Worm (Caenorhabditis elegans): ENCODE data around the gene dsl-6.

dsl-6 gene

DNA sequence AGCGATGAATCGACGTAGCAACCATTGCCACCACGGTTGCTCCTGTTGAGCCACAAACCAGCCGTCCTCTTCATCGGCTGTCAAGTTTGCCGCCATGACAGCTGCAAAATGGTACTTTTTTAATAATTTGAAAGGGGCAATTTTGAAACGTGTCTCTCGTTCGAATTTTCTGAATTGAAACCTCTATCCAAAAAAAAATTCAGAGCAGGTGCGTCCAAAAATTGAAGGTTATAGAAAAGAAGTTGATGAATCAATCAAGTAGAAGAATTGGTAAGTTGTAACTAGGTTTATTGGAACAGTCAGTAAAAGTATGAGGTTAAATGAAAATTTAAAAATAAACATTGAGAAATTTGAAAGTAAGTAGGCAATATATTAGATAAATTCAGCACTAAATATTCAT lies 36.7 kb downstream of the dsl-6 start, which contains the start of gene T01G1.4:
TSS of gene T01G1.4 (minus strand) at position 101 of the 400 bp plus-strand sequence.
- TF ChIP-seq ceh-36 (tag; optimal IDR thresholded peaks at IDR 0.05) (no peak), ama-1 (optimal IDR thresholded peaks at IDR 0.05) (no peak), hmg-4 (GFP tag; optimal IDR thresholded peaks at IDR 0.05) (no peak), F13C5.2 (tag; optimal IDR thresholded peaks at IDR 0.05) (no peak), ceh-13 (GFP tag; optimal IDR thresholded peaks at IDR 0.05) (no peak), sea-1 (GFP tag; conservative IDR thresholded peaks at IDR 0.05) (no peak), ets-7 (tag; optimal IDR thresholded peaks at IDR 0.05) (no peak), scrt-1 (GFP tag; IDR thresholded peaks at IDR 0.05) (no peak), aly-1 (tag; optimal IDR thresholded peaks at IDR 0.05) (no peak), pes-1 (GFP tag; IDR thresholded peaks at IDR 0.05) (no peak), tbx-11 (GFP tag; IDR thresholded peaks at IDR 0.05) (no peak), hnd-1 (tag; optimal IDR thresholded peaks at IDR 0.05) (no peak), B0310.2 (tag; optimal IDR thresholded peaks at IDR 0.05) (no peak), tbx-37 (GFP tag; conservative IDR thresholded peaks at IDR 0.05) (no peak), flt-1 (GFP tag; IDR thresholded peaks at IDR 0.05) (no peak)

DNA sequence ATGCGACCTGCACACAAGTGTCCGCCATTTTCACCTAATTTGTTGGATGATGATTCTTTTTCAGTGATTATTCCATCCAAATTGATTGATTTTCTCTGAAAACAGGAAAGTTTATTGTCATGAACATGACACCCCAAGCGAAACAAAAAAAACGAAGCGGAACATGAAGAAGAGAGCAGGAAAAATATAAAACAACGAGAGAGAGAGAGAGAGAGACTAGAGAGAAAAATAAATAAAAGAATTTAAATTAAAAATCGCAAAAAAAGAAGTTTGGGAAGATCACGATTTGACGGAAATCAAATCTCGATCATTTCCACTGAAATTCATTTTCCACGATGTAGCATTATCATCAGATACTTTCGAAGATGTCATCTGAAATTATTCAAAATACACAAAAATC lies 38.3 kb downstream of the dsl-6 start, which contains the start of gene klp-12:
TSS of gene klp-12 (minus strand) at position 101 of the 400 bp plus-strand sequence.
- TF ChIP-seq F13C5.2 (tag; optimal IDR thresholded peaks at IDR 0.05) (no peak), flt-1 (GFP tag; IDR thresholded peaks at IDR 0.05) (no peak), sea-1 (GFP tag; conservative IDR thresholded peaks at IDR 0.05) (no peak), ets-7 (tag; optimal IDR thresholded peaks at IDR 0.05) (no peak), ceh-13 (GFP tag; optimal IDR thresholded peaks at IDR 0.05) (no peak), tra-4 (tag; optimal IDR thresholded peaks at IDR 0.05) (no peak), scrt-1 (GFP tag; IDR thresholded peaks at IDR 0.05) (no peak), pes-1 (GFP tag; IDR thresholded peaks at IDR 0.05) (no peak), tbx-37 (GFP tag; conservative IDR thresholded peaks at IDR 0.05) (no peak), hmg-4 (GFP tag; optimal IDR thresholded peaks at IDR 0.05) (no peak), hnd-1 (tag; optimal IDR thresholded peaks at IDR 0.05) (no peak), ama-1 (optimal IDR thresholded peaks at IDR 0.05) (no peak), hmbx-1 (tag; optimal IDR thresholded peaks at IDR 0.05) (no peak), ceh-36 (tag; optimal IDR thresholded peaks at IDR 0.05) (no peak)

DNA sequence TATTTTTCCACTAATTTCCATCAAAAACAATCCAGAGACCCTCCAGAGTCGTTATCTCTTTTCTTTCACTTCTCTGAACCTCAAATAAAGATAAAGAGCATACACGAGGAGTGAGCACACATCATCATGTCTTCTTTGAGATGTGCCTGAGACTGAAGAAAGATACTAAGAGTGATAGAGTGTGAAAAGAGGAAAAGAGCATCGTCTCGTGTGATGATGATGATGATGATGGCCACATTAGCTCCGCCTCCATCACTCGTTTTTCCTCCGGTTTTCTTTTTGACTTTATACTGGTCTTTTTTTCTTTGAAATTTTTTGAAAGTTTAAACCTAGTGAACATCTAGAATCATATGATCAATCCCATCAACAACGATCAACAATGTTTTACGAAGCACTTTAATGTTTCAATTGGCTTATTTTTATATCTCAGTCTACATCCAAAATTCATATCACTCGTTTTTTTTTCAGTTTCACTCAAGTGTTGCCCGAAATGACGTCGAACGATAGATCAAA lies 44.1 kb downstream of the dsl-6 start, which contains the start of gene T01G1.2:
TSS of gene T01G1.2 (plus strand) at position 463 of the 513 bp plus-strand sequence.
- TF ChIP-seq ceh-36 (tag; optimal IDR thresholded peaks at IDR 0.05) (no peak), hnd-1 (tag; optimal IDR thresholded peaks at IDR 0.05) (no peak), sea-1 (GFP tag; conservative IDR thresholded peaks at IDR 0.05) (no peak), hmg-4 (GFP tag; optimal IDR thresholded peaks at IDR 0.05) (no peak), pes-1 (GFP tag; IDR thresholded peaks at IDR 0.05) (no peak), B0310.2 (tag; optimal IDR thresholded peaks at IDR 0.05) (no peak), tbx-37 (GFP tag; conservative IDR thresholded peaks at IDR 0.05) (no peak), flt-1 (GFP tag; IDR thresholded peaks at IDR 0.05) (no peak), ets-7 (tag; optimal IDR thresholded peaks at IDR 0.05) (no peak), aly-1 (tag; optimal IDR thresholded peaks at IDR 0.05) (no peak), tbx-11 (GFP tag; IDR thresholded peaks at IDR 0.05) (no peak), hmbx-1 (tag; optimal IDR thresholded peaks at IDR 0.05) (no peak), F13C5.2 (tag; optimal IDR thresholded peaks at IDR 0.05) (no peak), ama-1 (optimal IDR thresholded peaks at IDR 0.05) (no peak), scrt-1 (GFP tag; IDR thresholded peaks at IDR 0.05) (no peak), ceh-13 (GFP tag; optimal IDR thresholded peaks at IDR 0.05) (no peak), tra-4 (tag; optimal IDR thresholded peaks at IDR 0.05) (no peak)

DNA sequence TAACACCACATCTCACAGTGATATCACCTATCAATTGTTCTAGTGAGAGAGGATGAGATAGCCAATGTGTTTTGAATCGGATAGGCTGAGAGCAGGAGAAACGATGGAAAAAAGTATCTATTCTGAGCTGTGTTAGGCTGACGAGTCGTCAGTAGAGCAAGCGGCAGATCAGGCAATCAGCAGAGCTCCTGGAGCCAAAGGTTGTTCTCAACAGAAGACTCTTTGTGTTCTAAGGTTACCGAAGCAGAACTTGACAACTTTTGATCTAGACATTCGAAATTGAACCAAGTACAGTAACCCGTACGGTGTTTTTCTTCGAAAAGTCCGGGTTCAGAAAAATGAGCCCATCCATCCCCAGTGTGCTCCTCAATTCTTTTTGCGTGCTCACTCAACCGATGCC lies 45.3 kb downstream of the dsl-6 start:
- TF ChIP-seq tra-4 (tag; optimal IDR thresholded peaks at IDR 0.05): no peak
- TF ChIP-seq scrt-1 (GFP tag; IDR thresholded peaks at IDR 0.05): no peak
- no peak for TF ChIP-seq pes-1 (GFP tag; IDR thresholded peaks at IDR 0.05)
- no peak for TF ChIP-seq flt-1 (GFP tag; IDR thresholded peaks at IDR 0.05)
- no peak for TF ChIP-seq hmg-4 (GFP tag; optimal IDR thresholded peaks at IDR 0.05)
- no peak for TF ChIP-seq ceh-36 (tag; optimal IDR thresholded peaks at IDR 0.05)
- TF ChIP-seq ets-7 (tag; optimal IDR thresholded peaks at IDR 0.05): no peak

DNA sequence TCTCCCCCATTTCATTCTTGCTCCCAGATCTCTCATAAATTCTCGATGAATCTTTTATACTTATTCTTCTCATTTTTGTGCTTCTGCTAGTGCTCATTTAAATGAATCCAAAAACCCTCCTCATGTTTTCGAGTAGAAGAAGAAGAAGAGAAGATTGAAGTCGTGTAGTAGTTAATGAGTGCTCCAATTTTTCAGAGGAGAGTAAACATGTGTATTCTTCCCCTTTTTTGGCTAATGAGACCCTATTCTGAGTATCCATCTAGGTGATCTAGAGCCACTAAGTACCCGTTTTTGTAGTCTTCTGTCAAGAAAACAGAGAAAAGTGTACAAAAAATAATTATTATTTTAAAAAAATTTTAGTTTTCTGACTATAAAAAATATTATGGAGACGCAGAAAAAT lies 46.6 kb downstream of the dsl-6 start:
- TF ChIP-seq tra-4 (tag; optimal IDR thresholded peaks at IDR 0.05): no peak
- TF ChIP-seq hmg-4 (GFP tag; optimal IDR thresholded peaks at IDR 0.05): no peak
- no peak for TF ChIP-seq B0310.2 (tag; optimal IDR thresholded peaks at IDR 0.05)
- TF ChIP-seq tbx-11 (GFP tag; IDR thresholded peaks at IDR 0.05): no peak
- no peak for TF ChIP-seq hmbx-1 (tag; optimal IDR thresholded peaks at IDR 0.05)
- TF ChIP-seq ceh-36 (tag; optimal IDR thresholded peaks at IDR 0.05): no peak
- no peak for TF ChIP-seq aly-1 (tag; optimal IDR thresholded peaks at IDR 0.05)
- no peak for TF ChIP-seq F13C5.2 (tag; optimal IDR thresholded peaks at IDR 0.05)
- no peak for TF ChIP-seq sea-1 (GFP tag; conservative IDR thresholded peaks at IDR 0.05)
- TF ChIP-seq ama-1 (optimal IDR thresholded peaks at IDR 0.05): no peak
- TF ChIP-seq scrt-1 (GFP tag; IDR thresholded peaks at IDR 0.05): no peak
- no peak for TF ChIP-seq flt-1 (GFP tag; IDR thresholded peaks at IDR 0.05)
- no peak for TF ChIP-seq ceh-13 (GFP tag; optimal IDR thresholded peaks at IDR 0.05)
- TF ChIP-seq ets-7 (tag; optimal IDR thresholded peaks at IDR 0.05): no peak
- TF ChIP-seq hnd-1 (tag; optimal IDR thresholded peaks at IDR 0.05): no peak
- no peak for TF ChIP-seq pes-1 (GFP tag; IDR thresholded peaks at IDR 0.05)

DNA sequence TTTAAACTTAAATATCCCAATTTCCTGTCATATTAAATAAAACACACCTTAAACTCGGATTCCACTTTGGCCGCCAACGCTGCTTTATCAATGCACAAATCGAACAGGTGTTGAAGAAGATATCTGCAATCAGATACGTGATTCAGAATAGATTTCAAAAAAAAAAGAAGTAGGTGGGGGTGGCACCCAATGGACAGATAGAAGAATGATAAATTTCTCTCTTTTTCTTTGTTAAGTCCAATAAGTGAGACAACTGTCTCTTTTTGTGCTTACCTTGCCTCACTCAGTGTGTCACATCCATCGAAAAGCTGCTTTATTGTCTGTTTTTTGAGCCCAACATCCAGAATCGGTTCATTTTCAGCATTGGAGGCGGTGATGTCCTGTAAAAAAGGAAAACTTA lies 47.3 kb downstream of the dsl-6 start:
- TF ChIP-seq hnd-1 (tag; optimal IDR thresholded peaks at IDR 0.05) (no peak), ama-1 (optimal IDR thresholded peaks at IDR 0.05) (no peak), pes-1 (GFP tag; IDR thresholded peaks at IDR 0.05) (no peak), F13C5.2 (tag; optimal IDR thresholded peaks at IDR 0.05) (no peak), ceh-13 (GFP tag; optimal IDR thresholded peaks at IDR 0.05) (no peak), scrt-1 (GFP tag; IDR thresholded peaks at IDR 0.05) (no peak), ets-7 (tag; optimal IDR thresholded peaks at IDR 0.05) (no peak), aly-1 (tag; optimal IDR thresholded peaks at IDR 0.05) (no peak), hmbx-1 (tag; optimal IDR thresholded peaks at IDR 0.05) (no peak), tbx-11 (GFP tag; IDR thresholded peaks at IDR 0.05) (no peak), tra-4 (tag; optimal IDR thresholded peaks at IDR 0.05) (no peak), flt-1 (GFP tag; IDR thresholded peaks at IDR 0.05) (no peak), tbx-37 (GFP tag; conservative IDR thresholded peaks at IDR 0.05) (no peak), ceh-36 (tag; optimal IDR thresholded peaks at IDR 0.05) (no peak)

DNA sequence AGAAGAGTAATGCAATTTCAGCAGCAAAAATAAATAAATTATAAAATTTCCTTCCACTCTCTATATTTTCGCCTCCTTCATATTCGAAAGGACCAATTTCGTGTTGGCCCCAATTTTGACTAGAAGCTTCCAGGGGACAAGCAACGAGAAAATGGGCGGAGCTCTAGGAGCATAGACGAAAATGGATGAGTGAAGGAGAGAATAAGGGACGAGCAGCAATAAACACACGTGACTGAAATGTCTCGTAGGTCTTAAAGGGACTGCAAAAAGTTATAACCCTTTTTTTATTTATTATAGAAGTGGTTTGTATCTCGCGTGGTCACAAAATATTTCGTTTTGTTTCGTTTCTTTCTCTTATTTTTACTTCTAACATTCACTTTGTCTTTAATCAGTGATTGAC lies 48.4 kb downstream of the dsl-6 start:
- TF ChIP-seq ets-7 (tag; optimal IDR thresholded peaks at IDR 0.05) (no peak), scrt-1 (GFP tag; IDR thresholded peaks at IDR 0.05) (no peak), tbx-37 (GFP tag; conservative IDR thresholded peaks at IDR 0.05) (no peak), ceh-36 (tag; optimal IDR thresholded peaks at IDR 0.05) (no peak), flt-1 (GFP tag; IDR thresholded peaks at IDR 0.05) (no peak), F13C5.2 (tag; optimal IDR thresholded peaks at IDR 0.05) (no peak), ama-1 (optimal IDR thresholded peaks at IDR 0.05) (no peak)
